1 fruit fly cellular context compared by ENCODE assay signal in genomic region chr2L:4246376-4246775, dm6.
TF ChIP-seq lines count a peak whose summit lies in the region.

No protein-coding gene starts in this region.

TF ChIP-seq in whole organism, embryonic, 481 proteins besides CTCF, POLR2A, EP300 and RAD21 (continued from another document):
- TF ChIP-seq vvl (GFP tag; IDR thresholded peaks at IDR 0.05; lab: Robert Waterston, UW) = 0 out of 2 replicates have a peak, but pooled peaks have one; percentile 16
- TF ChIP-seq ac (GFP tag; optimal IDR thresholded peaks at IDR 0.05; lab: Kevin White, UChicago) = no peak
- TF ChIP-seq Meics (GFP tag; optimal IDR thresholded peaks at IDR 0.05; lab: Kevin White, UChicago) = peak; percentile 39
- peak; percentile 46 for TF ChIP-seq lab (GFP tag; optimal IDR thresholded peaks at IDR 0.05; lab: Kevin White, UChicago)
- TF ChIP-seq TFAM (GFP tag; optimal IDR thresholded peaks at IDR 0.05; lab: Kevin White, UChicago) = no peak
- TF ChIP-seq Med (GFP tag; lab: Kevin White, UChicago) = peak; percentile 61
- TF ChIP-seq slbo (GFP tag; IDR thresholded peaks at IDR 0.05; lab: Robert Waterston, UW) = 0 out of 2 replicates have a peak, but pooled peaks have one; percentile 21
- peak; percentile 29 for TF ChIP-seq CG2678 (tag; optimal IDR thresholded peaks at IDR 0.05; lab: Kevin White, UChicago)
- TF ChIP-seq Sox102F (GFP tag; optimal IDR thresholded peaks at IDR 0.05; lab: Kevin White, UChicago) = peak; percentile 8
- peak; percentile 34 for TF ChIP-seq Fer1 (GFP tag; optimal IDR thresholded peaks at IDR 0.05; lab: Kevin White, UChicago)
- TF ChIP-seq YL-1 (GFP tag; optimal IDR thresholded peaks at IDR 0.05; lab: Kevin White, UChicago) = no peak
- TF ChIP-seq CG30403 (GFP tag; optimal IDR thresholded peaks at IDR 0.05; lab: Kevin White, UChicago) = no peak
- peak; percentile 33; the same call in 1 of the 2 replicates for TF ChIP-seq CG3847 (GFP tag; IDR thresholded peaks at IDR 0.05; lab: Robert Waterston, UW)
- TF ChIP-seq CG18262 (tag; optimal IDR thresholded peaks at IDR 0.05; lab: Kevin White, UChicago) = no peak
